Fruit fly (Drosophila melanogaster) whole organism, embryonic: Measurements from ENCODE around the gene Tre1.

Experiments used
- CG12104 ChIP-seq: fragments of 200-800 bp; sonication (Bioruptor generic); optimal IDR thresholded peaks from 3 replicates; lab custom pipeline; 2016; ENCODE audit warnings: missing biosample characterization, missing genetic modification characterization
- CG1233 ChIP-seq: fragments of 200-800 bp; sonication (Bioruptor generic); optimal IDR thresholded peaks from 4 replicates; lab custom pipeline; 2018; ENCODE audit warnings: missing biosample characterization, mild to moderate bottlenecking, missing genetic modification characterization
- CG14667 ChIP-seq: fragments of 200-800 bp; sonication (Bioruptor generic); IDR thresholded peaks from 2 replicates; pipeline ENCODE4 v1.3.6; 2022; ENCODE audit warnings: missing biosample characterization, missing genetic modification characterization
- CG14965 ChIP-seq: fragments of 200-800 bp; sonication (Bioruptor generic); optimal IDR thresholded peaks from 2 replicates; lab custom pipeline; 2016; ENCODE audit warnings: missing biosample characterization, missing genetic modification characterization, borderline replicate concordance
- CG15514 ChIP-seq: fragments of 200-800 bp; sonication (Bioruptor generic); optimal IDR thresholded peaks from 3 replicates; lab custom pipeline; 2017; ENCODE audit warnings: missing biosample characterization, missing genetic modification characterization, mild to moderate bottlenecking, moderate library complexity, missing genetic modification reagents
- CG16815 ChIP-seq: fragments of 200-800 bp; sonication (Bioruptor generic); optimal IDR thresholded peaks from 3 replicates; lab custom pipeline; 2017; ENCODE audit warnings: missing biosample characterization, mild to moderate bottlenecking, missing genetic modification characterization
- CG17359 ChIP-seq: fragments of 200-800 bp; sonication (Bioruptor generic); optimal IDR thresholded peaks from 3 replicates; lab custom pipeline; 2018; ENCODE audit warnings: missing biosample characterization, mild to moderate bottlenecking, missing genetic modification characterization, moderate library complexity
- CG17385 ChIP-seq: fragments of 200-800 bp; sonication (Bioruptor generic); optimal IDR thresholded peaks from 3 replicates; lab custom pipeline; 2018; ENCODE audit warnings: missing biosample characterization, mild to moderate bottlenecking, missing genetic modification characterization
- CG2120 ChIP-seq: fragments of 200-800 bp; sonication (Bioruptor generic); optimal IDR thresholded peaks from 3 replicates; lab custom pipeline; 2016; ENCODE audit warnings: missing biosample characterization, missing genetic modification characterization
- CG32532 ChIP-seq: fragments of 200-800 bp; sonication (Bioruptor generic); IDR thresholded peaks from 2 replicates; pipeline ENCODE4 v1.3.6; 2022; ENCODE audit warnings: missing biosample characterization, missing genetic modification characterization
- CG5953 ChIP-seq: fragments of 200-800 bp; sonication (Bioruptor generic); IDR thresholded peaks from 2 replicates; pipeline ENCODE4 v1.3.6; 2022; ENCODE audit warnings: missing biosample characterization, missing genetic modification characterization
- CG6272 ChIP-seq: fragments of 200-800 bp; sonication (Bioruptor generic); IDR thresholded peaks from 2 replicates; pipeline ENCODE4 v1.3.6; 2022; ENCODE audit warnings: missing biosample characterization, missing genetic modification characterization
- CG6813 ChIP-seq: fragments of 200-800 bp; sonication (Bioruptor generic); optimal IDR thresholded peaks from 2 replicates; lab custom pipeline; 2017; ENCODE audit warnings: missing biosample characterization, missing genetic modification characterization, mild to moderate bottlenecking, moderate library complexity, missing genetic modification reagents
- CG7372 ChIP-seq: fragments of 200-800 bp; sonication (Bioruptor generic); IDR thresholded peaks from 2 replicates; pipeline ENCODE4 v1.3.6; 2022; ENCODE audit warnings: missing biosample characterization, missing genetic modification characterization
- CG7556 ChIP-seq: fragments of 200-800 bp; sonication (Bioruptor generic); optimal IDR thresholded peaks from 2 replicates; lab custom pipeline; 2017; ENCODE audit warnings: missing biosample characterization, mild to moderate bottlenecking, missing genetic modification characterization
- CG8388 ChIP-seq: fragments of 200-800 bp; sonication (Bioruptor generic); optimal IDR thresholded peaks from 2 replicates; lab custom pipeline; 2019; ENCODE audit warnings: missing biosample characterization, mild to moderate bottlenecking, missing genetic modification characterization, moderate library complexity
- CG9437 ChIP-seq: fragments of 200-800 bp; sonication (Bioruptor generic); optimal IDR thresholded peaks from 2 replicates; lab custom pipeline; 2018; ENCODE audit warnings: missing biosample characterization, mild to moderate bottlenecking, missing genetic modification characterization
- CG9797 ChIP-seq: fragments of 200-800 bp; sonication (Bioruptor generic); optimal IDR thresholded peaks from 3 replicates; lab custom pipeline; 2018; ENCODE audit warnings: missing biosample characterization, mild to moderate bottlenecking, missing genetic modification characterization
- Chrac-16 ChIP-seq: fragments of 200-800 bp; sonication (Bioruptor generic); optimal IDR thresholded peaks from 3 replicates; lab custom pipeline; 2016; ENCODE audit warnings: missing biosample characterization, missing genetic modification characterization
- D19B ChIP-seq: fragments of 200-800 bp; sonication (Bioruptor generic); optimal IDR thresholded peaks from 2 replicates; lab custom pipeline; 2017; ENCODE audit warnings: missing biosample characterization, mild to moderate bottlenecking, missing genetic modification characterization
- Dll ChIP-seq: fragments of 200-800 bp; sonication (Bioruptor generic); IDR thresholded peaks from 4 replicates; pipeline ENCODE4 v1.3.6; 2022; ENCODE audit warnings: missing biosample characterization, missing genetic modification characterization; ENCODE audit not compliant: partially characterized antibody
- Fer1 ChIP-seq: fragments of 200-800 bp; sonication (Bioruptor generic); optimal IDR thresholded peaks from 2 replicates; lab custom pipeline; 2017; ENCODE audit warnings: missing biosample characterization, mild to moderate bottlenecking, missing genetic modification characterization
- GATAe ChIP-seq: fragments of 200-800 bp; sonication (Bioruptor generic); conservative IDR thresholded peaks from 2 replicates; pipeline ENCODE4 v1.3.6; 2022; ENCODE audit warnings: missing biosample characterization, missing genetic modification characterization
- Hmx ChIP-seq: fragments of 200-800 bp; sonication (Bioruptor generic); optimal IDR thresholded peaks from 2 replicates; lab custom pipeline; 2016; ENCODE audit warnings: missing biosample characterization, missing genetic modification characterization
- Hr39 ChIP-seq: fragments of >200 bp; optimal IDR thresholded peaks from 2 replicates; lab custom pipeline; 2017
- Med ChIP-seq: fragments of 200-800 bp; sonication (Bioruptor generic); peaks from one replicate; lab custom pipeline; 2016; ENCODE audit warnings: missing biosample characterization, missing genetic modification characterization, mild to moderate bottlenecking, inconsistent platforms, moderate library complexity
- NC2α ChIP-seq: fragments of 200-800 bp; sonication (Bioruptor generic); optimal IDR thresholded peaks from 2 replicates; lab custom pipeline; 2016; ENCODE audit warnings: missing biosample characterization, missing genetic modification characterization
- NK7.1 ChIP-seq: fragments of 200-800 bp; sonication (Bioruptor generic); optimal IDR thresholded peaks from 3 replicates; lab custom pipeline; 2016; ENCODE audit warnings: missing biosample characterization, missing genetic modification characterization
- Ptx1 ChIP-seq: fragments of 200-800 bp; sonication (Bioruptor generic); IDR thresholded peaks from 2 replicates; pipeline ENCODE4 v1.3.6; 2022; ENCODE audit warnings: missing biosample characterization, missing genetic modification characterization
- Ravus ChIP-seq: fragments of 200-800 bp; sonication (Bioruptor generic); IDR thresholded peaks from 2 replicates; pipeline ENCODE4 v1.3.6; 2022; ENCODE audit warnings: missing biosample characterization, missing genetic modification characterization
- Six4 ChIP-seq: fragments of 200-800 bp; sonication (Bioruptor generic); optimal IDR thresholded peaks from 2 replicates; lab custom pipeline; 2016; ENCODE audit warnings: missing biosample characterization, missing genetic modification characterization
- Tbp ChIP-seq: fragments of >200 bp; optimal IDR thresholded peaks from 2 replicates; lab custom pipeline; 2018; ENCODE audit warnings: missing biosample characterization, missing genetic modification characterization
- Xbp1 ChIP-seq: fragments of 200-800 bp; sonication (Bioruptor generic); optimal IDR thresholded peaks from 3 replicates; lab custom pipeline; 2016; ENCODE audit warnings: missing biosample characterization, mild to moderate bottlenecking, missing genetic modification characterization
- chif ChIP-seq, 2 experiments: fragments of 200-800 bp; sonication (Bioruptor generic); optimal IDR thresholded peaks; 3 replicates each; lab custom pipeline; 2016; ENCODE audit warnings: missing biosample characterization in 2 of 2, missing genetic modification characterization in 2 of 2
- crc ChIP-seq: fragments of 200-800 bp; sonication (Bioruptor generic); optimal IDR thresholded peaks from 2 replicates; lab custom pipeline; 2016; ENCODE audit warnings: missing biosample characterization, missing genetic modification characterization
- cwo ChIP-seq: fragments of 200-800 bp; sonication (Bioruptor generic); optimal IDR thresholded peaks from 3 replicates; lab custom pipeline; 2017; ENCODE audit warnings: missing biosample characterization, missing genetic modification characterization, mild to moderate bottlenecking, moderate library complexity, missing genetic modification reagents
- danr ChIP-seq: fragments of 200-800 bp; sonication (Bioruptor generic); IDR thresholded peaks from 2 replicates; pipeline ENCODE4 v1.3.6; 2022; ENCODE audit warnings: missing biosample characterization, missing genetic modification characterization
- dm ChIP-seq: fragments of 200-800 bp; sonication (Bioruptor generic); optimal IDR thresholded peaks from 3 replicates; lab custom pipeline; 2016; ENCODE audit warnings: missing biosample characterization, missing genetic modification characterization
- dpn ChIP-seq, 2 experiments: fragments of 200-800 bp; sonication (Bioruptor generic); optimal IDR thresholded peaks; 3 replicates each; lab custom pipeline; 2016; ENCODE audit warnings: missing biosample characterization in 2 of 2, missing genetic modification characterization in 2 of 2
- eyg ChIP-seq: fragments of 200-800 bp; sonication (Bioruptor generic); optimal IDR thresholded peaks from 3 replicates; lab custom pipeline; 2016; ENCODE audit warnings: missing biosample characterization, missing genetic modification characterization
- gsb ChIP-seq: fragments of 200-800 bp; sonication (Bioruptor generic); IDR thresholded peaks from 2 replicates; pipeline ENCODE4 v1.3.6; 2022; ENCODE audit warnings: missing biosample characterization, missing genetic modification characterization
- insv ChIP-seq, 2 experiments: fragments of 200-800 bp; sonication (Bioruptor generic); optimal IDR thresholded peaks; 3 replicates each; lab custom pipeline; 2016 to 2018; ENCODE audit warnings: missing biosample characterization in 2 of 2, missing genetic modification characterization in 2 of 2
- jing ChIP-seq: fragments of 200-800 bp; sonication (Bioruptor generic); optimal IDR thresholded peaks from 2 replicates; lab custom pipeline; 2018; ENCODE audit warnings: missing biosample characterization, mild to moderate bottlenecking, missing genetic modification characterization
- oc ChIP-seq: fragments of 200-800 bp; sonication (Bioruptor generic); optimal IDR thresholded peaks from 2 replicates; lab custom pipeline; 2018; ENCODE audit warnings: missing biosample characterization, mild to moderate bottlenecking, missing genetic modification characterization, moderate library complexity
- pb ChIP-seq: fragments of 200-800 bp; sonication (Bioruptor generic); optimal IDR thresholded peaks from 3 replicates; lab custom pipeline; 2016; ENCODE audit warnings: missing biosample characterization, missing genetic modification characterization
- pita ChIP-seq: fragments of 200-800 bp; sonication (Bioruptor generic); optimal IDR thresholded peaks from 2 replicates; lab custom pipeline; 2017; ENCODE audit warnings: missing biosample characterization, mild to moderate bottlenecking, missing genetic modification characterization
- pzg ChIP-seq: fragments of 200-800 bp; sonication (Bioruptor generic); optimal IDR thresholded peaks from 3 replicates; lab custom pipeline; 2018; ENCODE audit warnings: missing biosample characterization, mild to moderate bottlenecking, missing genetic modification characterization, moderate library complexity
- ro ChIP-seq: fragments of 200-800 bp; sonication (Bioruptor generic); IDR thresholded peaks from 2 replicates; pipeline ENCODE4 v1.3.6; 2022; ENCODE audit warnings: missing biosample characterization, missing genetic modification characterization
- ssp ChIP-seq: fragments of 200-800 bp; sonication (Bioruptor generic); IDR thresholded peaks from 2 replicates; pipeline ENCODE4 v1.3.6; 2022; ENCODE audit warnings: missing biosample characterization, missing genetic modification characterization
- tgo ChIP-seq: fragments of 200-800 bp; sonication (Bioruptor generic); IDR thresholded peaks from 3 replicates; pipeline ENCODE4 v1.3.6; 2022; ENCODE audit warnings: missing biosample characterization, missing genetic modification characterization
- ttk ChIP-seq: fragments of 200-800 bp; sonication (Bioruptor generic); IDR thresholded peaks from 2 replicates; pipeline ENCODE4 v2.1.2; 2022; ENCODE audit warnings: missing biosample characterization, missing genetic modification characterization
- unpg ChIP-seq: fragments of 200-800 bp; sonication (Bioruptor generic); optimal IDR thresholded peaks from 3 replicates; lab custom pipeline; 2018; ENCODE audit warnings: missing biosample characterization, mild to moderate bottlenecking, missing genetic modification characterization, moderate library complexity

Gene Tre1

dm6 chrX:5705899-5706312 lies 26.1 kb upstream of the Tre1 start (continued):
- TF ChIP-seq Chrac-16 (GFP tag; lab: Kevin White, UChicago), result peak; percentile 64
- peak; percentile 73 for TF ChIP-seq CG17385 (GFP tag; lab: Kevin White, UChicago)
- TF ChIP-seq dpn (GFP tag; optimal IDR thresholded peaks at IDR 0.05; lab: Kevin White, UChicago), result peak; percentile 79 to 82
- TF ChIP-seq insv (GFP tag; optimal IDR thresholded peaks at IDR 0.05; lab: Kevin White, UChicago), result no peak
- peak; percentile 37 for TF ChIP-seq crc (GFP tag; lab: Kevin White, UChicago)
- peak; percentile 5 for TF ChIP-seq pzg (GFP tag; lab: Kevin White, UChicago)
- TF ChIP-seq CG14965 (GFP tag; lab: Kevin White, UChicago), result no peak
- peak; percentile 97 for TF ChIP-seq Med (GFP tag; lab: Kevin White, UChicago)
- TF ChIP-seq Fer1 (GFP tag; lab: Kevin White, UChicago), result peak; percentile 94
- TF ChIP-seq CG7556 (GFP tag; lab: Kevin White, UChicago), result peak; percentile 81
- peak; percentile 89 for TF ChIP-seq cwo (GFP tag; lab: Kevin White, UChicago)
- no peak for TF ChIP-seq pita (GFP tag; lab: Kevin White, UChicago)
- TF ChIP-seq pb (GFP tag; lab: Kevin White, UChicago), result peak; percentile 32
- peak; percentile 64; the same call in 1 of the 2 replicates for TF ChIP-seq GATAe (GFP tag; lab: Robert Waterston, UW)
- TF ChIP-seq CG17359 (tag; lab: Kevin White, UChicago), result peak; percentile 88
- TF ChIP-seq Hmx (GFP tag; lab: Kevin White, UChicago), result peak; percentile 41
- no peak for TF ChIP-seq Tbp (GFP tag; lab: Kevin White, UChicago)
- peak; percentile 42 for TF ChIP-seq CG16815 (GFP tag; lab: Kevin White, UChicago)
- TF ChIP-seq CG15514, result peak; percentile 85
- TF ChIP-seq eyg (GFP tag; lab: Kevin White, UChicago), result peak; percentile 23
- TF ChIP-seq tgo (GFP tag; lab: Robert Waterston, UW), result peak; percentile 93
- TF ChIP-seq CG14667, result peak; percentile 77
- TF ChIP-seq CG6813, result peak; percentile 76
- peak; percentile 86 for TF ChIP-seq unpg (GFP tag; lab: Kevin White, UChicago)
- TF ChIP-seq Hr39 (lab: Kevin White, UChicago), result no peak
- TF ChIP-seq Xbp1 (GFP tag; lab: Kevin White, UChicago), result peak; percentile 76
- TF ChIP-seq Ptx1 (GFP tag; lab: Robert Waterston, UW), result peak; percentile 95
- TF ChIP-seq ttk, result peak; percentile 88
- peak; percentile 34 for TF ChIP-seq NK7.1
- TF ChIP-seq CG1233 (GFP tag; lab: Kevin White, UChicago), result peak; percentile 70
- TF ChIP-seq D19B (GFP tag; lab: Kevin White, UChicago), result peak; percentile 69
- peak; percentile 87 for TF ChIP-seq CG2120 (GFP tag; lab: Kevin White, UChicago)
- TF ChIP-seq gsb (GFP tag; lab: Robert Waterston, UW), result peak; percentile 86
- peak; percentile 82 for TF ChIP-seq ssp
- peak; percentile 41 for TF ChIP-seq jing
- TF ChIP-seq CG9797 (GFP tag; lab: Kevin White, UChicago), result no peak
- TF ChIP-seq CG7372 (GFP tag; lab: Robert Waterston, UW), result peak; percentile 95
- no peak for TF ChIP-seq Dll (GFP tag; lab: Robert Waterston, UW)
- TF ChIP-seq CG9437 (GFP tag; lab: Kevin White, UChicago), result peak; percentile 49
- TF ChIP-seq CG6272, result peak; percentile 84
- no peak for TF ChIP-seq NC2α (GFP tag; lab: Kevin White, UChicago)
- peak; percentile 96 for TF ChIP-seq CG32532
- peak; percentile 62 for TF ChIP-seq Six4 (GFP tag; lab: Kevin White, UChicago)
- TF ChIP-seq ro (GFP tag; lab: Robert Waterston, UW), result peak; percentile 80
- peak; percentile 64 for TF ChIP-seq CG8388
- TF ChIP-seq danr (GFP tag; lab: Robert Waterston, UW), result peak; percentile 85
- peak; percentile 48 to 76 for TF ChIP-seq chif (GFP tag; optimal IDR thresholded peaks at IDR 0.05; lab: Kevin White, UChicago)
- TF ChIP-seq CG5953, result peak; percentile 62
- peak; percentile 66 for TF ChIP-seq CG12104 (GFP tag; lab: Kevin White, UChicago)
- TF ChIP-seq Ravus (GFP tag; lab: Robert Waterston, UW), result peak; percentile 73
- TF ChIP-seq dm (GFP tag; lab: Kevin White, UChicago), result no peak
- peak; percentile 39 for TF ChIP-seq oc
